Worm (Caenorhabditis elegans) whole organism, late embryonic: ENCODE results near the gene sid-3.

Experiments
- C08G9.2 ChIP-seq: sonication (generic microtip); optimal IDR thresholded peaks from 2 replicates; lab custom pipeline; 2016; ENCODE audit warnings: mild to moderate bottlenecking, missing genetic modification characterization, moderate library complexity, missing compliant biosample characterization
- C38D4.7 ChIP-seq: fragments of 200-800 bp; sonication (Bioruptor generic); optimal IDR thresholded peaks from 2 replicates; lab custom pipeline; 2018; ENCODE audit warnings: mild to moderate bottlenecking, missing genetic modification characterization, moderate library complexity, missing compliant biosample characterization
- F13H6.1 ChIP-seq: sonication (generic microtip); optimal IDR thresholded peaks from 2 replicates; lab custom pipeline; 2016; ENCODE audit warnings: missing genetic modification characterization, missing compliant biosample characterization
- K09A11.1 ChIP-seq: sonication (generic microtip); optimal IDR thresholded peaks from 2 replicates; lab custom pipeline; 2017; ENCODE audit warnings: antibody characterized with exemption, mild to moderate bottlenecking, missing genetic modification characterization, missing compliant biosample characterization; ENCODE audit not compliant: insufficient read depth
- ama-1 ChIP-seq: fragments of 150-350 bp; optimal IDR thresholded peaks from 2 replicates; lab custom pipeline; 2014
- ceh-14 ChIP-seq: sonication (generic microtip); optimal IDR thresholded peaks from 2 replicates; lab custom pipeline; 2016; ENCODE audit warnings: missing genotype, missing genetic modification characterization, missing compliant biosample characterization
- ceh-2 ChIP-seq: sonication (generic microtip); optimal IDR thresholded peaks from 2 replicates; lab custom pipeline; 2016; ENCODE audit warnings: missing genotype, missing genetic modification characterization, missing compliant biosample characterization
- ceh-24 ChIP-seq: sonication (generic microtip); optimal IDR thresholded peaks from 2 replicates; lab custom pipeline; 2016; ENCODE audit warnings: mild to moderate bottlenecking, missing genetic modification characterization, missing compliant biosample characterization
- ceh-30 ChIP-seq: fragments of 150-350 bp; optimal IDR thresholded peaks from 2 replicates; lab custom pipeline; 2014; ENCODE audit warnings: missing biosample characterization, missing genetic modification characterization
- ceh-31 ChIP-seq: sonication (generic microtip); optimal IDR thresholded peaks from 2 replicates; lab custom pipeline; 2016; ENCODE audit warnings: missing genetic modification characterization, missing compliant biosample characterization
- ceh-34 ChIP-seq: sonication (generic microtip); optimal IDR thresholded peaks from 2 replicates; lab custom pipeline; 2016; ENCODE audit warnings: mild to moderate bottlenecking, missing genetic modification characterization, missing compliant biosample characterization
- ceh-45 ChIP-seq: fragments of 200-800 bp; sonication (Bioruptor generic); IDR thresholded peaks from 2 replicates; pipeline ENCODE4 v1.3.6; 2022; ENCODE audit warnings: missing genetic modification reagents, missing genetic modification characterization, missing compliant biosample characterization
- ceh-48 ChIP-seq: sonication (generic microtip); optimal IDR thresholded peaks from 2 replicates; lab custom pipeline; 2016; ENCODE audit warnings: missing genetic modification characterization, inconsistent platforms, missing compliant biosample characterization
- ceh-6 ChIP-seq: fragments of 200-800 bp; sonication (Bioruptor generic); optimal IDR thresholded peaks from 2 replicates; lab custom pipeline; 2018; ENCODE audit warnings: mild to moderate bottlenecking, missing genetic modification characterization, missing compliant biosample characterization
- dmd-4 ChIP-seq: sonication (generic microtip); optimal IDR thresholded peaks from 2 replicates; lab custom pipeline; 2016; ENCODE audit warnings: borderline replicate concordance, missing genetic modification characterization, missing compliant biosample characterization
- dve-1 ChIP-seq: sonication (generic microtip); optimal IDR thresholded peaks from 2 replicates; lab custom pipeline; 2017; ENCODE audit warnings: antibody characterized with exemption, mild to moderate bottlenecking, missing genetic modification characterization, missing compliant biosample characterization
- elt-4 ChIP-seq: sonication (generic microtip); optimal IDR thresholded peaks from 2 replicates; lab custom pipeline; 2016; ENCODE audit warnings: missing genetic modification characterization, missing compliant biosample characterization
- eyg-1 ChIP-seq: sonication (generic microtip); optimal IDR thresholded peaks from 2 replicates; lab custom pipeline; 2016; ENCODE audit warnings: missing genotype, missing genetic modification characterization, missing compliant biosample characterization
- fax-1 ChIP-seq: sonication (generic microtip); optimal IDR thresholded peaks from 2 replicates; lab custom pipeline; 2016; ENCODE audit warnings: missing genotype, missing genetic modification characterization, missing compliant biosample characterization
- fkh-10 ChIP-seq: fragments of 150-350 bp; optimal IDR thresholded peaks from 2 replicates; lab custom pipeline; 2014; ENCODE audit warnings: missing biosample characterization, missing genetic modification reagents, missing genetic modification characterization
- gmeb-2 ChIP-seq: sonication (generic microtip); optimal IDR thresholded peaks from 2 replicates; lab custom pipeline; 2016; ENCODE audit warnings: missing genetic modification characterization, inconsistent platforms, missing compliant biosample characterization
- hlh-13 ChIP-seq: fragments of 200-800 bp; sonication (Bioruptor generic); optimal IDR thresholded peaks from 2 replicates; lab custom pipeline; 2018; ENCODE audit warnings: mild to moderate bottlenecking, missing genetic modification characterization, missing compliant biosample characterization
- hlh-15 ChIP-seq: sonication (generic microtip); optimal IDR thresholded peaks from 2 replicates; lab custom pipeline; 2016; ENCODE audit warnings: missing genetic modification characterization, missing compliant biosample characterization
- lim-6 ChIP-seq: sonication (generic microtip); optimal IDR thresholded peaks from 2 replicates; lab custom pipeline; 2016; ENCODE audit warnings: missing genetic modification characterization, missing compliant biosample characterization
- lin-11 ChIP-seq: fragments of 200-800 bp; sonication (Bioruptor generic); optimal IDR thresholded peaks from 2 replicates; lab custom pipeline; 2018; ENCODE audit warnings: mild to moderate bottlenecking, missing genetic modification characterization, missing compliant biosample characterization
- nfya-1 ChIP-seq: sonication (generic microtip); optimal IDR thresholded peaks from 2 replicates; lab custom pipeline; 2017; ENCODE audit warnings: missing genetic modification characterization, mild to moderate bottlenecking, missing compliant biosample characterization, antibody characterized with exemption, moderate library complexity
- nhr-11 ChIP-seq: fragments of 150-350 bp; optimal IDR thresholded peaks from 2 replicates; lab custom pipeline; 2014; ENCODE audit warnings: missing biosample characterization, missing genetic modification characterization
- odd-2 ChIP-seq: sonication (generic microtip); optimal IDR thresholded peaks from 2 replicates; lab custom pipeline; 2017; ENCODE audit warnings: antibody characterized with exemption, mild to moderate bottlenecking, missing genetic modification characterization, missing compliant biosample characterization
- pag-3 ChIP-seq: sonication (generic microtip); optimal IDR thresholded peaks from 2 replicates; lab custom pipeline; 2016; ENCODE audit warnings: missing compliant biosample characterization, missing genetic modification characterization, borderline replicate concordance
- pax-1 ChIP-seq: fragments of 150-350 bp; optimal IDR thresholded peaks from 2 replicates; lab custom pipeline; 2014; ENCODE audit warnings: missing biosample characterization, missing genetic modification characterization
- pha-4 ChIP-seq: fragments of 150-350 bp; optimal IDR thresholded peaks from 2 replicates; lab custom pipeline; 2018; ENCODE audit warnings: missing biosample characterization, missing genetic modification reagents, missing genetic modification characterization
- pqm-1 ChIP-seq: sonication (generic microtip); optimal IDR thresholded peaks from 2 replicates; lab custom pipeline; 2016; ENCODE audit warnings: missing genetic modification characterization, missing compliant biosample characterization
- ref-2 ChIP-seq: sonication (generic microtip); optimal IDR thresholded peaks from 2 replicates; lab custom pipeline; 2016; ENCODE audit warnings: missing genetic modification characterization, missing compliant biosample characterization
- sdc-2 ChIP-seq: sonication (generic microtip); optimal IDR thresholded peaks from 2 replicates; lab custom pipeline; 2016; ENCODE audit warnings: missing genotype, missing genetic modification characterization, missing compliant biosample characterization
- sox-2 ChIP-seq: fragments of 200-800 bp; sonication (Bioruptor generic); IDR thresholded peaks from 2 replicates; pipeline ENCODE4 v1.3.6; 2022; ENCODE audit warnings: missing genetic modification reagents, missing genetic modification characterization, missing compliant biosample characterization
- syd-9 ChIP-seq: sonication (generic microtip); optimal IDR thresholded peaks from 2 replicates; lab custom pipeline; 2016; ENCODE audit warnings: mild to moderate bottlenecking, missing genetic modification characterization, moderate library complexity, missing compliant biosample characterization
- tbx-2 ChIP-seq: sonication (generic microtip); optimal IDR thresholded peaks from 2 replicates; lab custom pipeline; 2016; ENCODE audit warnings: missing genetic modification characterization, missing compliant biosample characterization
- unc-42 ChIP-seq: sonication (generic microtip); optimal IDR thresholded peaks from 2 replicates; lab custom pipeline; 2016; ENCODE audit warnings: missing genotype, missing genetic modification characterization, missing compliant biosample characterization
- unc-55 ChIP-seq: sonication (generic microtip); optimal IDR thresholded peaks from 2 replicates; lab custom pipeline; 2017; ENCODE audit warnings: missing biosample characterization, missing genetic modification reagents, missing genetic modification characterization
- ztf-16 ChIP-seq: sonication (generic microtip); optimal IDR thresholded peaks from 2 replicates; lab custom pipeline; 2017; ENCODE audit warnings: missing genetic modification characterization, missing compliant biosample characterization

sid-3 gene

DNA sequence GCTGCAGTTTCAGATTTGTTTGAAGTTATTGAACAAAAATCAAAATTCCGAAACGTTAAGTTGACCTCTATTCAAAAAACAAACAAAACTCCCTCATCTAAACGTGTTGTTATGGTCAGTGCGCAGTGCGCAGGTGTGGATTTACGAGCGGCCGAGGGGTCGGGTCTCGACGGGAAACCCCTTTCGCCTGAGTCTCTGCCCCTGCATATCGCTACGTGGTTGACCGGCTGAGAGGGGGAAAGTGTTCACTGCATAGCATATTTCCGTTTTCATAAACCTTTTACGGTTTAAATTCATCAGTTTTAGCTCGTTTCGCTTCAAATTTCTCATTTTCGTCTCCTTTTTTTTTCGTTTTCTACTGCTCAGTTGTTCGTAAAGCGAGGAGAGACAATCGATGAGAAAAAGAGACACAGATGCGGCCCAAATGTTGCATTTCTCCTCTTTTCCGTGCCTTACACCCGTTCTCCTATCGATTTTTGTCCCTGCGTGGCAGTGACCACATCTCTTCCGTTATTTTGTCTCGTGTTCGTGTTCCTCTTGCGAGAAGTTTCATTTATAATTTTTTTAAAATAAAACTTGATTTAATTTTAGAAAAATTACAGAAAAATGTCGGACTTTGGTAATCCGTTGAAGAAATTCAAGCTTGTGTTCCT is 35.8 kb downstream of the sid-3 start, which contains the start of gene rab-6.2:
Gene rab-6.2, plus strand, starts transcription at position 603 of the 653 bp plus-strand sequence.
- TF ChIP-seq nfya-1 (tag; lab: Kevin White, UChicago) = peak; percentile 5
- peak; percentile 19 for TF ChIP-seq unc-42 (tag; lab: Kevin White, UChicago)
- TF ChIP-seq ref-2 = peak; percentile 6
- TF ChIP-seq C38D4.7 (GFP tag; lab: Kevin White, UChicago) = no peak
- TF ChIP-seq pag-3 (tag; lab: Kevin White, UChicago) = no peak
- TF ChIP-seq F13H6.1 = no peak
- peak; percentile 45 for TF ChIP-seq ceh-31 (tag; lab: Kevin White, UChicago)
- peak; percentile 79 for TF ChIP-seq ceh-48 (tag; lab: Kevin White, UChicago)
- no peak for TF ChIP-seq unc-55
- peak; percentile 30 for TF ChIP-seq tbx-2 (tag; lab: Kevin White, UChicago)
- TF ChIP-seq pqm-1 (tag; lab: Kevin White, UChicago) = no peak
- TF ChIP-seq sdc-2 (tag; lab: Kevin White, UChicago) = peak; percentile 56
- TF ChIP-seq ceh-30 = no peak
- TF ChIP-seq fkh-10 (GFP tag; lab: Kevin White, UChicago) = no peak
- TF ChIP-seq ama-1 = no peak
- TF ChIP-seq ztf-16 (tag; lab: Kevin White, UChicago) = no peak
- peak; percentile 26 for TF ChIP-seq ceh-34 (tag; lab: Kevin White, UChicago)
- no peak for TF ChIP-seq hlh-15 (tag; lab: Kevin White, UChicago)
- TF ChIP-seq, all 69 proteins: peak for 8

- TF ChIP-seq sdc-2 (tag; lab: Kevin White, UChicago) (no peak), nfya-1 (tag; lab: Kevin White, UChicago) (no peak), pqm-1 (tag; lab: Kevin White, UChicago) (no peak), sox-2 (no peak), odd-2 (tag; lab: Kevin White, UChicago) (no peak), F13H6.1 (no peak)
These were observed 41.2 kb downstream of the sid-3 start for ce11 chrX:17227376-17227775.

DNA sequence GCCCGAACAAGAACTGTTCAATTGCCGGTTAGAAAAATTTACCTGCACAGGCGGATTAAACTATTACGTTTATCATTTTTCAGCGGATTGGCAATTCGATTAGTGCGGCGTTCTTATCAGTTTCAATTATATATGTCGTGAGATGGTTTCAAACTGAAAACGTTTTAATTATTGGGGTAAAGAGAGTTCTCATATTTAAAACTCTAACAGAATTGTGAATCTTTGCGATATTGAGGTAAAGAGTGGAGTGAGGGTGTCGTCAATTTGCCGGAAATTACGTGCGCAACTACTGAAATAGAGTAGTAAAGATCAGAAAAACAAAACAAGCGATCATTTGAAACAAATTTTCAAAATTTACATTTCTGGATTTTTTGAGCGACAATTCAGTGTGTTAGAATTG is 43.9 kb downstream of the sid-3 start, which contains the start of gene T25G12.6:
Gene T25G12.6, minus strand, starts transcription at position 101 of the 400 bp plus-strand sequence.
- no peak for TF ChIP-seq lim-6
- no peak for TF ChIP-seq ceh-24 (tag; lab: Kevin White, UChicago)
- no peak for TF ChIP-seq gmeb-2 (tag; lab: Kevin White, UChicago)
- TF ChIP-seq fax-1 (tag; lab: Kevin White, UChicago) = no peak
- TF ChIP-seq ceh-2 = no peak
- no peak for TF ChIP-seq lin-11 (tag; lab: Kevin White, UChicago)
- TF ChIP-seq nfya-1 (tag; lab: Kevin White, UChicago) = no peak
- TF ChIP-seq tbx-2 (tag; lab: Kevin White, UChicago) = no peak
- no peak for TF ChIP-seq hlh-13 (GFP tag; lab: Kevin White, UChicago)
- TF ChIP-seq pqm-1 (tag; lab: Kevin White, UChicago) = no peak
- no peak for TF ChIP-seq pha-4
- TF ChIP-seq pax-1 = no peak
- TF ChIP-seq, all 69 proteins: peak for 0

- no peak for TF ChIP-seq ceh-34 (tag; lab: Kevin White, UChicago)
- TF ChIP-seq nhr-11 (tag; lab: Kevin White, UChicago) = no peak
- no peak for TF ChIP-seq unc-55
- no peak for TF ChIP-seq dve-1 (tag; lab: Kevin White, UChicago)
- TF ChIP-seq dmd-4 = no peak
- TF ChIP-seq eyg-1 (tag; lab: Kevin White, UChicago) = no peak
- no peak for TF ChIP-seq syd-9 (tag; lab: Kevin White, UChicago)
- no peak for TF ChIP-seq ceh-24 (tag; lab: Kevin White, UChicago)
- no peak for TF ChIP-seq elt-4
- TF ChIP-seq ceh-45 (GFP tag; lab: Robert Waterston, UW) = no peak
- no peak for TF ChIP-seq C08G9.2
- no peak for TF ChIP-seq ceh-14 (tag; lab: Kevin White, UChicago)
- no peak for TF ChIP-seq ceh-6 (GFP tag; lab: Kevin White, UChicago)
- no peak for TF ChIP-seq ceh-48 (tag; lab: Kevin White, UChicago)
- no peak for TF ChIP-seq sdc-2 (tag; lab: Kevin White, UChicago)
- no peak for TF ChIP-seq pag-3 (tag; lab: Kevin White, UChicago)
- TF ChIP-seq ref-2 = no peak
- no peak for TF ChIP-seq K09A11.1 (tag; lab: Kevin White, UChicago)
- TF ChIP-seq gmeb-2 (tag; lab: Kevin White, UChicago) = no peak
- TF ChIP-seq, all 69 proteins: peak for 0
These were observed 45.2 kb downstream of the sid-3 start, which contains the start of gene T25G12.3 for ce11 chrX:17231348-17231747. Gene T25G12.3, plus strand, starts transcription at chrX:17231648.
